Worm (Caenorhabditis elegans) whole organism, L1 larva: Measurements from ENCODE around the gene srw-62.

Experiments
- C04F5.9 ChIP-seq: sonication (generic microtip); optimal IDR thresholded peaks from 2 replicates; lab custom pipeline; 2016; ENCODE audit warnings: missing genetic modification characterization, missing compliant biosample characterization
- C16A3.4 ChIP-seq: fragments of 150-350 bp; optimal IDR thresholded peaks from 2 replicates; lab custom pipeline; 2014; ENCODE audit warnings: missing biosample characterization, missing genetic modification characterization
- C34B4.2 ChIP-seq: sonication (generic microtip); optimal IDR thresholded peaks from 2 replicates; lab custom pipeline; 2017; ENCODE audit warnings: mild to moderate bottlenecking, missing genetic modification characterization, missing compliant biosample characterization
- F16B12.6 ChIP-seq: fragments of 150-350 bp; optimal IDR thresholded peaks from 2 replicates; lab custom pipeline; 2014; ENCODE audit warnings: missing biosample characterization, missing genetic modification characterization
- Y116A8C.19 ChIP-seq: sonication (generic microtip); optimal IDR thresholded peaks from 2 replicates; lab custom pipeline; 2016; ENCODE audit warnings: missing compliant biosample characterization, missing genetic modification characterization, borderline replicate concordance
- aly-2 ChIP-seq: fragments of 150-350 bp; optimal IDR thresholded peaks from 2 replicates; lab custom pipeline; 2014; ENCODE audit warnings: missing biosample characterization, missing genetic modification characterization
- ama-1 ChIP-seq: fragments of 150-350 bp; optimal IDR thresholded peaks from 2 replicates; lab custom pipeline; 2014
- blmp-1 ChIP-seq: fragments of 150-350 bp; optimal IDR thresholded peaks from 2 replicates; lab custom pipeline; 2014; ENCODE audit warnings: missing biosample characterization, missing genetic modification characterization
- ceh-63 ChIP-seq: fragments of 200-800 bp; sonication (Bioruptor generic); optimal IDR thresholded peaks from 2 replicates; lab custom pipeline; 2018; ENCODE audit warnings: mild to moderate bottlenecking, missing genetic modification characterization, missing compliant biosample characterization
- ceh-8 ChIP-seq: fragments of 200-800 bp; sonication (Bioruptor generic); optimal IDR thresholded peaks from 2 replicates; lab custom pipeline; 2018; ENCODE audit warnings: mild to moderate bottlenecking, missing genetic modification characterization, moderate library complexity, missing compliant biosample characterization
- ceh-82 ChIP-seq, 3 experiments: fragments of 150-350 bp in 1 of 3; sonication (generic microtip) in 2 of 3; optimal IDR thresholded peaks; 2 replicates each; lab custom pipeline; 2014 to 2017; ENCODE audit warnings: missing biosample characterization in 3 of 3, missing genetic modification characterization in 3 of 3
- ceh-88 ChIP-seq: fragments of 200-800 bp; sonication (Bioruptor generic); IDR thresholded peaks from 2 replicates; pipeline ENCODE4 v1.3.6; 2022; ENCODE audit warnings: missing genetic modification characterization, missing compliant biosample characterization
- dsc-1 ChIP-seq: sonication (generic microtip); optimal IDR thresholded peaks from 2 replicates; lab custom pipeline; 2016; ENCODE audit warnings: mild to moderate bottlenecking, missing genetic modification characterization, missing compliant biosample characterization
- efl-3 ChIP-seq: fragments of 200-800 bp; sonication (Bioruptor generic); optimal IDR thresholded peaks from 2 replicates; lab custom pipeline; 2018; ENCODE audit warnings: mild to moderate bottlenecking, missing genetic modification characterization, missing compliant biosample characterization
- egl-27 ChIP-seq, 2 experiments: fragments of 150-350 bp in 1 of 2; sonication (generic microtip); optimal IDR thresholded peaks; 3 replicates each; lab custom pipeline; 2017 to 2018; ENCODE audit warnings: missing biosample characterization in 2 of 2, missing genetic modification characterization in 2 of 2, missing genetic modification reagents in 2 of 2
- elt-2 ChIP-seq: sonication (generic microtip); optimal IDR thresholded peaks from 2 replicates; lab custom pipeline; 2016; ENCODE audit warnings: missing genetic modification characterization, mild to moderate bottlenecking, inconsistent platforms, missing compliant biosample characterization, missing genetic modification reagents
- ets-5 ChIP-seq: fragments of 200-800 bp; sonication (Bioruptor generic); IDR thresholded peaks from 2 replicates; pipeline ENCODE4 v1.3.6; 2022; ENCODE audit warnings: missing genetic modification characterization, missing compliant biosample characterization
- fkh-10 ChIP-seq: sonication (generic microtip); optimal IDR thresholded peaks from 2 replicates; lab custom pipeline; 2017; ENCODE audit warnings: missing biosample characterization, missing genetic modification reagents, missing genetic modification characterization
- fkh-4 ChIP-seq: sonication (generic microtip); optimal IDR thresholded peaks from 2 replicates; lab custom pipeline; 2016; ENCODE audit warnings: missing compliant biosample characterization, missing genetic modification characterization, borderline replicate concordance
- fos-1 ChIP-seq: fragments of 150-350 bp; optimal IDR thresholded peaks from 2 replicates; lab custom pipeline; 2014; ENCODE audit warnings: missing biosample characterization, missing genetic modification characterization
- hlh-17 ChIP-seq: fragments of 200-800 bp; sonication (Bioruptor generic); optimal IDR thresholded peaks from 2 replicates; lab custom pipeline; 2018; ENCODE audit warnings: missing genetic modification characterization, mild to moderate bottlenecking, missing compliant biosample characterization, moderate library complexity, borderline replicate concordance
- hlh-4 ChIP-seq: sonication (generic microtip); optimal IDR thresholded peaks from 2 replicates; lab custom pipeline; 2016; ENCODE audit warnings: mild to moderate bottlenecking, missing genetic modification characterization, missing compliant biosample characterization
- hpl-2 ChIP-seq: fragments of 150-350 bp; optimal IDR thresholded peaks from 2 replicates; lab custom pipeline; 2014; ENCODE audit warnings: missing biosample characterization, missing genetic modification reagents, missing genetic modification characterization
- irx-1 ChIP-seq: sonication (generic microtip); optimal IDR thresholded peaks from 2 replicates; lab custom pipeline; 2016; ENCODE audit warnings: missing genetic modification characterization, missing compliant biosample characterization
- isw-1 ChIP-seq: fragments of 200-800 bp; sonication (Bioruptor generic); IDR thresholded peaks from 2 replicates; pipeline ENCODE4 v1.3.6; 2022; ENCODE audit warnings: missing genetic modification characterization, missing compliant biosample characterization
- lin-14 ChIP-seq: fragments of 200-800 bp; sonication (Bioruptor generic); optimal IDR thresholded peaks from 2 replicates; lab custom pipeline; 2018; ENCODE audit warnings: mild to moderate bottlenecking, missing genetic modification characterization, moderate library complexity, missing compliant biosample characterization
- lin-15B ChIP-seq: fragments of 150-350 bp; sonication (generic microtip); optimal IDR thresholded peaks from 3 replicates; lab custom pipeline; 2014; ENCODE audit warnings: missing biosample characterization, missing genetic modification characterization
- mab-9 ChIP-seq: fragments of 200-800 bp; sonication (Bioruptor generic); IDR thresholded peaks from 2 replicates; pipeline ENCODE4 v1.3.6; 2022; ENCODE audit warnings: missing genetic modification reagents, missing genetic modification characterization, missing compliant biosample characterization
- mdl-1 ChIP-seq, 2 experiments: fragments of 150-350 bp; optimal IDR thresholded peaks; 2 replicates each; lab custom pipeline; 2014 to 2017; ENCODE audit warnings: missing biosample characterization in 2 of 2, missing genetic modification characterization in 2 of 2, inconsistent platforms in 1 of 2
- nhr-12 ChIP-seq: sonication (generic microtip); optimal IDR thresholded peaks from 2 replicates; lab custom pipeline; 2017; ENCODE audit warnings: missing biosample characterization, missing genetic modification characterization
- nhr-20 ChIP-seq: sonication (generic microtip); optimal IDR thresholded peaks from 2 replicates; lab custom pipeline; 2016; ENCODE audit warnings: mild to moderate bottlenecking, missing genetic modification characterization, missing compliant biosample characterization
- nhr-237 ChIP-seq: fragments of 150-350 bp; optimal IDR thresholded peaks from 2 replicates; lab custom pipeline; 2014; ENCODE audit warnings: missing biosample characterization, missing genetic modification characterization
- nhr-76 ChIP-seq: sonication (generic microtip); optimal IDR thresholded peaks from 2 replicates; lab custom pipeline; 2017; ENCODE audit warnings: missing biosample characterization, missing genetic modification characterization
- nhr-85 ChIP-seq: sonication (generic microtip); peaks from one replicate; lab custom pipeline; 2016; ENCODE audit warnings: missing genetic modification characterization, inconsistent platforms, missing compliant biosample characterization
- nhr-90 ChIP-seq: sonication (generic microtip); optimal IDR thresholded peaks from 2 replicates; lab custom pipeline; 2016; ENCODE audit warnings: mild to moderate bottlenecking, missing genetic modification characterization, missing compliant biosample characterization; ENCODE audit not compliant: poor library complexity
- pag-3 ChIP-seq: sonication (generic microtip); optimal IDR thresholded peaks from 2 replicates; lab custom pipeline; 2017; ENCODE audit warnings: missing genetic modification characterization, mild to moderate bottlenecking, missing compliant biosample characterization, antibody characterized with exemption, borderline replicate concordance; ENCODE audit not compliant: insufficient read depth
- pax-3 ChIP-seq: fragments of 200-800 bp; sonication (Bioruptor generic); optimal IDR thresholded peaks from 2 replicates; lab custom pipeline; 2018; ENCODE audit warnings: mild to moderate bottlenecking, missing genetic modification characterization, moderate library complexity, missing compliant biosample characterization
- rnt-1 ChIP-seq: sonication (generic microtip); optimal IDR thresholded peaks from 2 replicates; lab custom pipeline; 2016; ENCODE audit warnings: mild to moderate bottlenecking, missing genetic modification characterization, moderate library complexity, missing compliant biosample characterization
- sox-4 ChIP-seq: sonication (generic microtip); optimal IDR thresholded peaks from 2 replicates; lab custom pipeline; 2016; ENCODE audit warnings: missing genetic modification characterization, missing compliant biosample characterization
- sptf-1 ChIP-seq: fragments of 150-350 bp; optimal IDR thresholded peaks from 2 replicates; lab custom pipeline; 2014; ENCODE audit warnings: missing biosample characterization, missing genetic modification characterization
- swsn-7 ChIP-seq: sonication (generic microtip); optimal IDR thresholded peaks from 2 replicates; lab custom pipeline; 2016; ENCODE audit warnings: missing genetic modification characterization, missing compliant biosample characterization
- tlp-1 ChIP-seq: fragments of 150-350 bp; optimal IDR thresholded peaks from 2 replicates; lab custom pipeline; 2014; ENCODE audit warnings: missing biosample characterization, missing genetic modification characterization
- unc-30 ChIP-seq: sonication (generic microtip); optimal IDR thresholded peaks from 2 replicates; lab custom pipeline; 2017; ENCODE audit warnings: missing biosample characterization, missing genetic modification characterization
- unc-62 ChIP-seq: fragments of 150-350 bp; optimal IDR thresholded peaks from 2 replicates; lab custom pipeline; 2014; ENCODE audit warnings: missing biosample characterization, missing genetic modification reagents, missing genetic modification characterization
- unc-98 ChIP-seq: fragments of 200-800 bp; sonication (Bioruptor generic); IDR thresholded peaks from 2 replicates; pipeline ENCODE4 v1.3.6; 2022; ENCODE audit warnings: missing genetic modification characterization, missing compliant biosample characterization
- vab-15 ChIP-seq: sonication (generic microtip); optimal IDR thresholded peaks from 2 replicates; lab custom pipeline; 2017; ENCODE audit warnings: missing genotype, mild to moderate bottlenecking, missing genetic modification characterization, missing compliant biosample characterization
- xbp-1 ChIP-seq: sonication (generic microtip); optimal IDR thresholded peaks from 2 replicates; lab custom pipeline; 2016; ENCODE audit warnings: missing genetic modification characterization, missing compliant biosample characterization
- zag-1 ChIP-seq: fragments of 150-350 bp; optimal IDR thresholded peaks from 2 replicates; lab custom pipeline; 2014; ENCODE audit warnings: missing biosample characterization, missing genetic modification characterization

srw-62 gene

ce11 chrII:7795299-7795698 is 29.9 kb upstream of the srw-62 start:
- TF ChIP-seq blmp-1 (tag; lab: Kevin White, UChicago), result no peak
- no peak for TF ChIP-seq unc-62 (GFP tag; lab: Kevin White, UChicago)
- no peak for TF ChIP-seq ets-5
- TF ChIP-seq ama-1 (lab: Kevin White, UChicago), result no peak
- TF ChIP-seq lin-14 (GFP tag; lab: Kevin White, UChicago), result peak; percentile 48
- TF ChIP-seq ceh-63 (GFP tag; lab: Kevin White, UChicago), result no peak
- no peak for TF ChIP-seq zag-1 (tag; lab: Kevin White, UChicago)
- no peak for TF ChIP-seq vab-15 (tag; lab: Kevin White, UChicago)
- no peak for TF ChIP-seq C04F5.9 (tag; lab: Kevin White, UChicago)
- TF ChIP-seq hlh-4 (tag; lab: Kevin White, UChicago), result no peak
- TF ChIP-seq nhr-20 (tag; lab: Kevin White, UChicago), result no peak
- TF ChIP-seq hpl-2 (GFP tag; lab: Kevin White, UChicago), result no peak
- peak; percentile 47 for TF ChIP-seq fkh-10 (GFP tag; lab: Kevin White, UChicago)
- no peak for TF ChIP-seq swsn-7 (tag; lab: Kevin White, UChicago)
- TF ChIP-seq unc-30 (tag; lab: Kevin White, UChicago), result no peak
- TF ChIP-seq irx-1, result no peak
- no peak for TF ChIP-seq sox-4
- TF ChIP-seq pag-3 (tag; lab: Kevin White, UChicago), result no peak

- TF ChIP-seq mab-9 (GFP tag; lab: Robert Waterston, UW), result no peak
- no peak for TF ChIP-seq F16B12.6 (tag; lab: Kevin White, UChicago)
- TF ChIP-seq zag-1 (tag; lab: Kevin White, UChicago), result no peak
- no peak for TF ChIP-seq C16A3.4
- no peak for TF ChIP-seq unc-98
- no peak for TF ChIP-seq ama-1 (lab: Kevin White, UChicago)
- TF ChIP-seq Y116A8C.19 (tag; lab: Kevin White, UChicago), result no peak
- TF ChIP-seq ceh-63 (GFP tag; lab: Kevin White, UChicago), result no peak
- TF ChIP-seq nhr-90 (tag; lab: Kevin White, UChicago), result no peak
- TF ChIP-seq lin-15B (tag; lab: Kevin White, UChicago), result no peak
- TF ChIP-seq dsc-1 (tag; lab: Kevin White, UChicago), result no peak
- TF ChIP-seq hlh-17 (GFP tag; lab: Kevin White, UChicago), result no peak
Measured at ce11 chrII:7801255-7801654, 24.0 kb upstream of the srw-62 start.

- no peak for TF ChIP-seq elt-2 (tag; lab: Kevin White, UChicago)
- TF ChIP-seq fos-1, result no peak
- TF ChIP-seq nhr-76 (tag; lab: Kevin White, UChicago), result no peak
- peak; percentile 42 for TF ChIP-seq rnt-1 (tag; lab: Kevin White, UChicago)
- TF ChIP-seq vab-15 (tag; lab: Kevin White, UChicago), result no peak
- no peak for TF ChIP-seq isw-1
- TF ChIP-seq fkh-4 (tag; lab: Kevin White, UChicago), result no peak
- no peak for TF ChIP-seq C34B4.2 (tag; lab: Kevin White, UChicago)
- peak; percentile 92 for TF ChIP-seq nhr-85 (tag; lab: Kevin White, UChicago)
- TF ChIP-seq pag-3 (tag; lab: Kevin White, UChicago), result no peak
- TF ChIP-seq efl-3 (GFP tag; lab: Kevin White, UChicago), result peak; percentile 6
- TF ChIP-seq dsc-1 (tag; lab: Kevin White, UChicago), result no peak
- TF ChIP-seq nhr-237 (tag; lab: Kevin White, UChicago), result no peak
- TF ChIP-seq mdl-1 (tag; optimal IDR thresholded peaks at IDR 0.05; lab: Kevin White, UChicago), result no peak
- TF ChIP-seq F16B12.6 (tag; lab: Kevin White, UChicago), result no peak
- peak; percentile 56 for TF ChIP-seq lin-14 (GFP tag; lab: Kevin White, UChicago)
- TF ChIP-seq tlp-1 (tag; lab: Kevin White, UChicago), result peak; percentile 20
- TF ChIP-seq aly-2, result no peak
- TF ChIP-seq pax-3, result no peak
- TF ChIP-seq ama-1 (lab: Kevin White, UChicago), result no peak
- TF ChIP-seq egl-27 (tag; optimal IDR thresholded peaks at IDR 0.05; lab: Kevin White, UChicago), result no peak
- no peak for TF ChIP-seq sox-4
- no peak for TF ChIP-seq xbp-1 (tag; lab: Kevin White, UChicago)
- no peak for TF ChIP-seq ceh-88 (GFP tag; lab: Robert Waterston, UW)
- no peak for TF ChIP-seq ceh-82 (tag; optimal IDR thresholded peaks at IDR 0.05; lab: Kevin White, UChicago)
- TF ChIP-seq swsn-7 (tag; lab: Kevin White, UChicago), result no peak
- TF ChIP-seq nhr-12, result no peak
- TF ChIP-seq hpl-2 (GFP tag; lab: Kevin White, UChicago), result no peak
- TF ChIP-seq blmp-1 (tag; lab: Kevin White, UChicago), result peak; percentile 38
- no peak for TF ChIP-seq sptf-1 (tag; lab: Kevin White, UChicago)
- no peak for TF ChIP-seq ceh-8 (GFP tag; lab: Kevin White, UChicago)
Measured at ce11 chrII:7801899-7802298, 23.3 kb upstream of the srw-62 start.
